Worm (Caenorhabditis elegans) whole organism, early embryonic: ENCODE results near the gene C33D9.8.

Experiments
- ama-1 ChIP-seq: fragments of 150-350 bp; optimal IDR thresholded peaks from 2 replicates; lab custom pipeline; 2014
- ceh-13 ChIP-seq: fragments of 200-800 bp; sonication (Bioruptor generic); optimal IDR thresholded peaks from 2 replicates; lab custom pipeline; 2018; ENCODE audit warnings: mild to moderate bottlenecking, missing genetic modification characterization, missing compliant biosample characterization
- flt-1 ChIP-seq: fragments of 200-800 bp; sonication (Bioruptor generic); IDR thresholded peaks from 2 replicates; pipeline ENCODE4 v1.3.6; 2022; ENCODE audit warnings: missing genetic modification characterization, missing compliant biosample characterization
- sea-1 ChIP-seq: fragments of 200-800 bp; sonication (Bioruptor generic); conservative IDR thresholded peaks from 2 replicates; pipeline ENCODE4 v1.3.6; 2022; ENCODE audit warnings: missing genetic modification characterization, missing compliant biosample characterization

DNA sequence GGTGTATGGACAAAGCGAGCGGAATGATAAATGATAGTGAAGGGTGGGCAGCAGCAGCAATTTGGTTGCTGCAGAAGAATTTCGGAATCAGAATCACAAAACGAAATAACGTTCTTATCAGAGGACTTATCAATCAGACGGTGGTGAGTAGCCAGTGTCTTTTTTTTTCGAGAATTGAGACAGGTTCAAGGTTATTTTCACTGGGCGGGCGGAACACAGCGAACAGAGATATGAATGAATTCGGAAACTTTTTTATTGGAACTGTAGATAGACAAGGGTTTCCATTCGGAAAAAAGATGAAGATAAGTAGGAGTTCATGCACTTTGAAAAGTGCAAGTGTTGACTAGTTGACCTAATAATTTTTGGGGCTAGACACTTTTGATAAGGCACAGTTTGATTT is 6.7 kb upstream of the C33D9.8 start:
- no peak for TF ChIP-seq ceh-13 (GFP tag; lab: Kevin White, UChicago)
- no peak for TF ChIP-seq flt-1 (GFP tag; lab: Robert Waterston, UW)
- TF ChIP-seq sea-1 (GFP tag; lab: Robert Waterston, UW), result no peak
- TF ChIP-seq ama-1, result no peak
